Fruit fly (Drosophila melanogaster) whole organism, embryonic: ENCODE measurements around the gene CG32246.

Experiments
- ATbp ChIP-seq: fragments of 200-800 bp; sonication (Bioruptor generic); optimal IDR thresholded peaks from 2 replicates; lab custom pipeline; 2017; ENCODE audit warnings: missing biosample characterization, mild to moderate bottlenecking, missing genetic modification characterization, missing genetic modification reagents
- Ada2b ChIP-seq: fragments of 200-800 bp; sonication (Bioruptor generic); IDR thresholded peaks from 2 replicates; pipeline ENCODE4 v1.3.6; 2022; ENCODE audit warnings: missing biosample characterization, missing genetic modification characterization
- Antp ChIP-seq: fragments of 200-800 bp; sonication (Bioruptor generic); optimal IDR thresholded peaks from 3 replicates; lab custom pipeline; 2016; ENCODE audit warnings: missing biosample characterization, missing genetic modification characterization
- Atf3 ChIP-seq: fragments of 200-800 bp; sonication (Bioruptor generic); optimal IDR thresholded peaks from 3 replicates; lab custom pipeline; 2016; ENCODE audit warnings: missing biosample characterization, missing genetic modification characterization
- CG10267 ChIP-seq: fragments of 200-800 bp; sonication (Bioruptor generic); optimal IDR thresholded peaks from 2 replicates; lab custom pipeline; 2018; ENCODE audit warnings: missing biosample characterization, mild to moderate bottlenecking, missing genetic modification characterization, moderate library complexity
- CG12155 ChIP-seq: fragments of 200-800 bp; sonication (Bioruptor generic); optimal IDR thresholded peaks from 3 replicates; lab custom pipeline; 2016; ENCODE audit warnings: missing biosample characterization, missing genetic modification characterization
- CG1529 ChIP-seq: fragments of 200-800 bp; sonication (Bioruptor generic); optimal IDR thresholded peaks from 3 replicates; lab custom pipeline; 2018; ENCODE audit warnings: missing biosample characterization, missing genetic modification characterization
- CG1603 ChIP-seq: fragments of 200-800 bp; sonication (Bioruptor generic); optimal IDR thresholded peaks from 2 replicates; lab custom pipeline; 2019; ENCODE audit warnings: missing biosample characterization, mild to moderate bottlenecking, missing genetic modification characterization, moderate library complexity
- CG18011 ChIP-seq: fragments of 200-800 bp; sonication (Bioruptor generic); optimal IDR thresholded peaks from 2 replicates; lab custom pipeline; 2017; ENCODE audit warnings: missing biosample characterization, missing genetic modification characterization, mild to moderate bottlenecking, moderate library complexity, missing genotype
- CG2678 ChIP-seq: fragments of 200-800 bp; sonication (Bioruptor generic); optimal IDR thresholded peaks from 3 replicates; lab custom pipeline; 2019; ENCODE audit warnings: missing biosample characterization, mild to moderate bottlenecking, missing genetic modification characterization, moderate library complexity
- CG32767 ChIP-seq: fragments of 200-800 bp; sonication (Bioruptor generic); IDR thresholded peaks from 2 replicates; pipeline ENCODE4 v1.3.6; 2022; ENCODE audit warnings: missing biosample characterization, missing genetic modification characterization
- CG33213 ChIP-seq: fragments of 200-800 bp; sonication (Bioruptor generic); optimal IDR thresholded peaks from 3 replicates; lab custom pipeline; 2016; ENCODE audit warnings: missing biosample characterization, missing genetic modification characterization
- CG3726 ChIP-seq: fragments of 200-800 bp; sonication (Bioruptor generic); IDR thresholded peaks from 3 replicates; pipeline ENCODE4, ENCODE4 v1.3.6; 2022; ENCODE audit warnings: missing biosample characterization, missing genetic modification characterization
- CG3995 ChIP-seq: fragments of 200-800 bp; sonication (Bioruptor generic); optimal IDR thresholded peaks from 3 replicates; lab custom pipeline; 2016; ENCODE audit warnings: missing biosample characterization, missing genetic modification characterization
- CG4282 ChIP-seq: fragments of 200-800 bp; sonication (Bioruptor generic); optimal IDR thresholded peaks from 2 replicates; lab custom pipeline; 2016; ENCODE audit warnings: missing biosample characterization, missing genetic modification characterization
- CG6854 ChIP-seq: fragments of 200-800 bp; sonication (Bioruptor generic); optimal IDR thresholded peaks from 3 replicates; lab custom pipeline; 2017; ENCODE audit warnings: missing biosample characterization, mild to moderate bottlenecking, missing genetic modification characterization
- CG7556 ChIP-seq: fragments of 200-800 bp; sonication (Bioruptor generic); optimal IDR thresholded peaks from 2 replicates; lab custom pipeline; 2017; ENCODE audit warnings: missing biosample characterization, mild to moderate bottlenecking, missing genetic modification characterization
- CTCF ChIP-seq: fragments of 200-800 bp; sonication (Bioruptor generic); optimal IDR thresholded peaks from 2 replicates; lab custom pipeline; 2017; ENCODE audit warnings: missing biosample characterization, mild to moderate bottlenecking, missing genetic modification characterization, moderate library complexity
- CkIIα-i1 ChIP-seq: fragments of 200-800 bp; sonication (Bioruptor generic); IDR thresholded peaks from 2 replicates; pipeline ENCODE4 v1.3.6; 2022; ENCODE audit warnings: missing biosample characterization, missing genetic modification characterization
- Elba2 ChIP-seq: fragments of 200-800 bp; sonication (Bioruptor generic); optimal IDR thresholded peaks from 3 replicates; lab custom pipeline; 2016; ENCODE audit warnings: missing biosample characterization, missing genetic modification characterization
- NC2α ChIP-seq: fragments of 200-800 bp; sonication (Bioruptor generic); optimal IDR thresholded peaks from 2 replicates; lab custom pipeline; 2016; ENCODE audit warnings: missing biosample characterization, missing genetic modification characterization
- NfI ChIP-seq: fragments of 200-800 bp; sonication (Bioruptor generic); optimal IDR thresholded peaks from 3 replicates; lab custom pipeline; 2018; ENCODE audit warnings: missing biosample characterization, mild to moderate bottlenecking, missing genetic modification characterization, moderate library complexity
- Ravus ChIP-seq: fragments of 200-800 bp; sonication (Bioruptor generic); IDR thresholded peaks from 2 replicates; pipeline ENCODE4 v1.3.6; 2022; ENCODE audit warnings: missing biosample characterization, missing genetic modification characterization
- Scr ChIP-seq: fragments of 200-800 bp; sonication (Bioruptor generic); IDR thresholded peaks from 2 replicates; pipeline ENCODE4 v1.3.6; 2022; ENCODE audit warnings: missing biosample characterization, missing genetic modification characterization; ENCODE audit not compliant: partially characterized antibody
- Sox102F ChIP-seq: fragments of 200-800 bp; sonication (Bioruptor generic); optimal IDR thresholded peaks from 2 replicates; lab custom pipeline; 2018; ENCODE audit warnings: missing biosample characterization, mild to moderate bottlenecking, missing genetic modification characterization, moderate library complexity
- Sry-δ ChIP-seq: fragments of 200-800 bp; sonication (Bioruptor generic); optimal IDR thresholded peaks from 2 replicates; lab custom pipeline; 2016; ENCODE audit warnings: missing biosample characterization, missing genetic modification characterization
- YL-1 ChIP-seq: fragments of 200-800 bp; sonication (Bioruptor generic); optimal IDR thresholded peaks from 3 replicates; lab custom pipeline; 2017; ENCODE audit warnings: missing biosample characterization, mild to moderate bottlenecking, missing genetic modification characterization
- ab ChIP-seq: fragments of 200-800 bp; sonication (Bioruptor generic); optimal IDR thresholded peaks from 2 replicates; lab custom pipeline; 2016; ENCODE audit warnings: missing biosample characterization, missing genetic modification characterization
- al ChIP-seq: fragments of 200-800 bp; sonication (Bioruptor generic); IDR thresholded peaks from 2 replicates; pipeline ENCODE4 v1.3.6; 2022; ENCODE audit warnings: missing biosample characterization, missing genetic modification characterization
- bcd ChIP-seq: fragments of 200-800 bp; sonication (Bioruptor generic); optimal IDR thresholded peaks from 2 replicates; lab custom pipeline; 2017; ENCODE audit warnings: missing biosample characterization, mild to moderate bottlenecking, missing genetic modification characterization
- bowl ChIP-seq: fragments of 200-800 bp; sonication (Bioruptor generic); IDR thresholded peaks from 2 replicates; pipeline ENCODE4 v1.3.6; 2022; ENCODE audit warnings: missing biosample characterization, missing genetic modification characterization
- corto ChIP-seq: fragments of 200-800 bp; sonication (Bioruptor generic); optimal IDR thresholded peaks from 2 replicates; lab custom pipeline; 2016; ENCODE audit warnings: missing biosample characterization, mild to moderate bottlenecking, missing genetic modification characterization, moderate library complexity
- dati ChIP-seq: fragments of 200-800 bp; sonication (Bioruptor generic); IDR thresholded peaks from 2 replicates; pipeline ENCODE4 v1.3.6; 2022; ENCODE audit warnings: missing biosample characterization, missing genetic modification characterization
- en ChIP-seq: fragments of 200-800 bp; sonication (Bioruptor generic); optimal IDR thresholded peaks from 2 replicates; lab custom pipeline; 2016; ENCODE audit warnings: missing biosample characterization, missing genetic modification characterization
- eve ChIP-seq, 2 experiments: fragments of >200 bp; optimal IDR thresholded peaks; 2 replicates each; lab custom pipeline; 2017; ENCODE audit warnings: missing biosample characterization in 2 of 2, missing genetic modification characterization in 2 of 2
- gt ChIP-seq: fragments of 200-800 bp; sonication (Bioruptor generic); IDR thresholded peaks from 2 replicates; pipeline ENCODE4 v1.3.6; 2022; ENCODE audit warnings: missing biosample characterization, missing genetic modification characterization
- hb ChIP-seq: fragments of 200-800 bp; sonication (Bioruptor generic); IDR thresholded peaks from 3 replicates; pipeline ENCODE4 v1.3.6; 2022; ENCODE audit warnings: missing biosample characterization, missing genetic modification characterization; ENCODE audit not compliant: partially characterized antibody
- ind ChIP-seq: fragments of 200-800 bp; sonication (Bioruptor generic); optimal IDR thresholded peaks from 3 replicates; lab custom pipeline; 2016; ENCODE audit warnings: missing biosample characterization, missing genetic modification characterization
- kni ChIP-seq: fragments of 200-800 bp; sonication (Bioruptor generic); optimal IDR thresholded peaks from 3 replicates; lab custom pipeline; 2017; ENCODE audit warnings: mild to moderate bottlenecking, missing biosample characterization, missing genetic modification reagents, missing genetic modification characterization
- knrl ChIP-seq: fragments of 200-800 bp; sonication (Bioruptor generic); IDR thresholded peaks from 3 replicates; pipeline ENCODE4 v1.3.6; 2022; ENCODE audit warnings: missing biosample characterization, missing genetic modification characterization; ENCODE audit not compliant: partially characterized antibody
- onecut ChIP-seq: fragments of 200-800 bp; sonication (Bioruptor generic); IDR thresholded peaks from 2 replicates; pipeline ENCODE4 v1.3.6; 2022; ENCODE audit warnings: missing biosample characterization, missing genetic modification characterization
- org-1 ChIP-seq: fragments of 200-800 bp; sonication (Bioruptor generic); optimal IDR thresholded peaks from 2 replicates; lab custom pipeline; 2017; ENCODE audit warnings: missing biosample characterization, missing genetic modification characterization
- pnt ChIP-seq: fragments of 200-800 bp; sonication (Bioruptor generic); optimal IDR thresholded peaks from 3 replicates; lab custom pipeline; 2016; ENCODE audit warnings: missing biosample characterization, missing genetic modification characterization
- psq ChIP-seq: fragments of 200-800 bp; sonication (Bioruptor generic); optimal IDR thresholded peaks from 2 replicates; lab custom pipeline; 2017; ENCODE audit warnings: missing biosample characterization, missing genetic modification characterization
- sima ChIP-seq: fragments of 200-800 bp; sonication (Bioruptor generic); optimal IDR thresholded peaks from 2 replicates; lab custom pipeline; 2016; ENCODE audit warnings: missing biosample characterization, missing genetic modification characterization
- sr ChIP-seq: fragments of 200-800 bp; sonication (Bioruptor generic); IDR thresholded peaks from 3 replicates; pipeline ENCODE4 v1.3.6; 2022; ENCODE audit warnings: missing biosample characterization, missing genetic modification characterization
- tin ChIP-seq: fragments of 200-800 bp; sonication (Bioruptor generic); optimal IDR thresholded peaks from 3 replicates; lab custom pipeline; 2016; ENCODE audit warnings: missing biosample characterization, missing genetic modification characterization
- tio ChIP-seq: fragments of 200-800 bp; sonication (Bioruptor generic); optimal IDR thresholded peaks from 2 replicates; lab custom pipeline; 2017; ENCODE audit warnings: missing biosample characterization, missing genetic modification characterization, inconsistent platforms
- tll ChIP-seq, 2 experiments: fragments of 200-800 bp in 1 of 2; fragments of >200 bp in 1 of 2; sonication (Bioruptor generic) in 1 of 2; optimal IDR thresholded peaks; 2 replicates each; lab custom pipeline; 2017 to 2019; ENCODE audit warnings: missing biosample characterization in 2 of 2, missing genetic modification characterization in 2 of 2, mild to moderate bottlenecking in 1 of 2, moderate library complexity in 1 of 2
- tna ChIP-seq: fragments of 200-800 bp; sonication (Bioruptor generic); IDR thresholded peaks from 2 replicates; pipeline ENCODE4 v1.3.6; 2022; ENCODE audit warnings: missing biosample characterization, missing genetic modification characterization; ENCODE audit not compliant: partially characterized antibody
- vvl ChIP-seq: fragments of 200-800 bp; sonication (Bioruptor generic); IDR thresholded peaks from 2 replicates; pipeline ENCODE4 v1.3.6; 2022; ENCODE audit warnings: missing biosample characterization, missing genetic modification characterization
- yki ChIP-seq: fragments of >200 bp; optimal IDR thresholded peaks from 3 replicates; lab custom pipeline; 2018
- zen ChIP-seq: fragments of 200-800 bp; sonication (Bioruptor generic); optimal IDR thresholded peaks from 3 replicates; lab custom pipeline; 2018; ENCODE audit warnings: missing biosample characterization, mild to moderate bottlenecking, missing genetic modification characterization, moderate library complexity

CG32246 gene

DNA sequence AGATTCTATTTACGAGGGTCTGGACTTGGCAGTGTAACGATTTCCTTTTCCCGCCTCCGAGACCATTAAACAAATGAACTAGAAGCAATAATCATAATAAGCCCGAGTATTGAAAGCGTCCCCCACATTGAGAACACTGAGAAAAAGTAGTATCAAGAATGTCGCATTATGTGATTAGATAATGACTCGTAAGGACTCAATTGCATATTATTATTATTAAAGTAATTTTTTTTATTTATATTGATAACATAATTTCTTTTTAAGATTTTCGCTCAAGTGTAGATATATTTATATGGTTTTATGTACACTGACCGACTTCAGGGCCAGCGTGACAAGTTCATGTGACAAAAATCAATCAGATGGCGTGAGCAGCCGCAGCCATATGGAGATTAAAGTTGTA is 17.6 kb upstream of the CG32246 start (continued):
- TF ChIP-seq ind (GFP tag; lab: Kevin White, UChicago) (peak; percentile 49), eve (GFP tag; optimal IDR thresholded peaks at IDR 0.05; lab: Kevin White, UChicago) (no peak), Sry-δ (GFP tag; lab: Kevin White, UChicago) (no peak), org-1 (no peak), bowl (GFP tag; lab: Robert Waterston, UW) (no peak), onecut (GFP tag; lab: Robert Waterston, UW) (no peak), Scr (no peak), NfI (GFP tag; lab: Kevin White, UChicago) (no peak), CG32767 (no peak), CG4282 (GFP tag; lab: Kevin White, UChicago) (no peak), CG33213 (GFP tag; lab: Kevin White, UChicago) (no peak), en (no peak), vvl (GFP tag; lab: Robert Waterston, UW) (0 out of 2 replicates have a peak, but pooled peaks have one; percentile 37), CG18011 (GFP tag; lab: Kevin White, UChicago) (no peak), sima (no peak), dati (GFP tag; lab: Robert Waterston, UW) (no peak), corto (GFP tag; lab: Kevin White, UChicago) (no peak), tll (GFP tag; optimal IDR thresholded peaks at IDR 0.05; lab: Kevin White, UChicago) (no peak), sr (GFP tag; lab: Robert Waterston, UW) (no peak), psq (GFP tag; lab: Kevin White, UChicago) (no peak), knrl (GFP tag; lab: Robert Waterston, UW) (no peak), al (GFP tag; lab: Robert Waterston, UW) (no peak), CG1603 (tag; lab: Kevin White, UChicago) (no peak), CG3726 (GFP tag; lab: Robert Waterston, UW) (no peak), CG1529 (peak; percentile 15), tin (GFP tag; lab: Kevin White, UChicago) (peak; percentile 17), kni (GFP tag; lab: Kevin White, UChicago) (no peak), ab (GFP tag; lab: Kevin White, UChicago) (no peak), hb (GFP tag; lab: Robert Waterston, UW) (no peak), CG3995 (GFP tag; lab: Kevin White, UChicago) (no peak), CG2678 (peak; percentile 65), CG6854 (GFP tag; lab: Kevin White, UChicago) (no peak), yki (lab: Kevin White, UChicago) (no peak), CG12155 (GFP tag; lab: Kevin White, UChicago) (no peak), CG7556 (GFP tag; lab: Kevin White, UChicago) (peak; percentile 46), bcd (GFP tag; lab: Kevin White, UChicago) (no peak), Atf3 (GFP tag; lab: Kevin White, UChicago) (no peak), Sox102F (peak; percentile 72), Ravus (GFP tag; lab: Robert Waterston, UW) (peak; percentile 23), CG10267 (peak; percentile 39), CTCF (GFP tag; lab: Kevin White, UChicago) (no peak), zen (no peak), YL-1 (GFP tag; lab: Kevin White, UChicago) (no peak), NC2α (no peak), tio (no peak), Antp (GFP tag; lab: Kevin White, UChicago) (no peak), pnt (GFP tag; lab: Kevin White, UChicago) (no peak), CkIIα-i1 (GFP tag; lab: Robert Waterston, UW) (no peak), Ada2b (peak; percentile 54), tna (GFP tag; lab: Robert Waterston, UW) (no peak), ATbp (peak; percentile 49), Elba2 (GFP tag; lab: Kevin White, UChicago) (no peak), gt (GFP tag; lab: Robert Waterston, UW) (no peak)
